Worm (Caenorhabditis elegans) whole organism, young adult: ENCODE data around the gene D1046.18.

ENCODE experiments used
- B0336.3 ChIP-seq: fragments of 200-800 bp; sonication (Bioruptor generic); IDR thresholded peaks from 2 replicates; pipeline ENCODE4 v1.3.6; 2022; ENCODE audit warnings: missing genetic modification characterization, missing compliant biosample characterization
- F49E8.2 ChIP-seq: sonication (generic microtip); optimal IDR thresholded peaks from 3 replicates; lab custom pipeline; 2017; ENCODE audit warnings: missing genetic modification characterization, mild to moderate bottlenecking, missing compliant biosample characterization, antibody characterized with exemption, moderate library complexity; ENCODE audit not compliant: insufficient read depth
- F57A8.1 ChIP-seq: fragments of 200-800 bp; sonication (Bioruptor generic); optimal IDR thresholded peaks from 2 replicates; lab custom pipeline; 2018; ENCODE audit warnings: mild to moderate bottlenecking, missing genetic modification characterization, moderate library complexity, missing compliant biosample characterization
- F57C9.4 ChIP-seq: sonication (generic microtip); optimal IDR thresholded peaks from 2 replicates; lab custom pipeline; 2017; ENCODE audit warnings: mild to moderate bottlenecking, missing genetic modification characterization, missing compliant biosample characterization
- Y53F4B.3 ChIP-seq: fragments of 200-800 bp; sonication (Bioruptor generic); IDR thresholded peaks from 2 replicates; pipeline ENCODE4 v1.3.6; 2022; ENCODE audit warnings: missing genetic modification reagents, missing genetic modification characterization, missing compliant biosample characterization
- Y53G8AR.9 ChIP-seq: fragments of 200-800 bp; sonication (Bioruptor generic); conservative IDR thresholded peaks from 2 replicates; pipeline ENCODE4 v1.3.6; 2022; ENCODE audit warnings: missing genetic modification reagents, missing genetic modification characterization, missing compliant biosample characterization
- Y79H2A.3 ChIP-seq: fragments of 200-800 bp; sonication (Bioruptor generic); conservative IDR thresholded peaks from 2 replicates; pipeline ENCODE4 v1.3.6; 2022; ENCODE audit warnings: missing genetic modification reagents, missing genetic modification characterization, missing compliant biosample characterization
- Y95B8A.8 ChIP-seq: fragments of 200-800 bp; sonication (Bioruptor generic); IDR thresholded peaks from 2 replicates; pipeline ENCODE4 v1.3.6; 2022; ENCODE audit warnings: missing genetic modification reagents, missing genetic modification characterization, missing compliant biosample characterization
- aptf-3 ChIP-seq: fragments of 200-800 bp; sonication (Bioruptor generic); IDR thresholded peaks from 2 replicates; pipeline ENCODE4 v1.3.6; 2022; ENCODE audit warnings: missing genetic modification characterization, missing compliant biosample characterization
- athp-1 ChIP-seq: sonication (generic microtip); optimal IDR thresholded peaks from 2 replicates; lab custom pipeline; 2017; ENCODE audit warnings: mild to moderate bottlenecking, missing genetic modification characterization, missing compliant biosample characterization
- attf-6 ChIP-seq: fragments of 200-800 bp; sonication (Bioruptor generic); IDR thresholded peaks from 2 replicates; pipeline ENCODE4 v1.3.6; 2022; ENCODE audit warnings: missing genetic modification reagents, missing genetic modification characterization, missing compliant biosample characterization
- bed-2 ChIP-seq: fragments of 200-800 bp; sonication (Bioruptor generic); IDR thresholded peaks from 2 replicates; pipeline ENCODE4 v1.3.6; 2022; ENCODE audit warnings: missing genetic modification reagents, missing genetic modification characterization, missing compliant biosample characterization
- ccch-3 ChIP-seq: fragments of 200-800 bp; sonication (Bioruptor generic); optimal IDR thresholded peaks from 2 replicates; lab custom pipeline; 2018; ENCODE audit warnings: mild to moderate bottlenecking, missing genetic modification characterization, missing compliant biosample characterization
- cebp-1 ChIP-seq, 2 experiments: fragments of 200-800 bp in 1 of 2; sonication (Bioruptor generic) in 1 of 2; sonication (generic microtip) in 1 of 2; IDR thresholded peaks in 1 of 2; optimal IDR thresholded peaks in 1 of 2; 2 replicates each; pipeline versions ENCODE4 v1.3.6 to Lab custom; 2017 to 2022; ENCODE audit warnings: missing compliant biosample characterization in 2 of 2, missing genetic modification characterization in 2 of 2, mild to moderate bottlenecking in 1 of 2, missing genetic modification reagents in 1 of 2, moderate library complexity in 1 of 2
- ceh-40 ChIP-seq: fragments of 200-800 bp; sonication (Bioruptor generic); IDR thresholded peaks from 2 replicates; pipeline ENCODE4 v1.3.6; 2022; ENCODE audit warnings: missing genetic modification characterization, missing compliant biosample characterization
- ceh-79 ChIP-seq: sonication (generic microtip); optimal IDR thresholded peaks from 2 replicates; lab custom pipeline; 2017; ENCODE audit warnings: mild to moderate bottlenecking, missing genetic modification characterization, missing compliant biosample characterization
- ceh-91 ChIP-seq: fragments of 200-800 bp; sonication (Bioruptor generic); IDR thresholded peaks from 2 replicates; pipeline ENCODE4 v1.3.6; 2022; ENCODE audit warnings: missing genetic modification reagents, missing genetic modification characterization, missing compliant biosample characterization
- efl-1 ChIP-seq: fragments of 150-350 bp; optimal IDR thresholded peaks from 2 replicates; lab custom pipeline; 2014; ENCODE audit warnings: missing biosample characterization, missing genetic modification reagents, missing genetic modification characterization
- egl-18 ChIP-seq: fragments of 200-800 bp; sonication (Bioruptor generic); IDR thresholded peaks from 2 replicates; pipeline ENCODE4 v1.3.6; 2022; ENCODE audit warnings: missing genetic modification reagents, missing genetic modification characterization, missing compliant biosample characterization
- egl-44 ChIP-seq: fragments of 200-800 bp; sonication (Bioruptor generic); IDR thresholded peaks from 2 replicates; pipeline ENCODE4 v1.3.6; 2022; ENCODE audit warnings: missing genetic modification reagents, missing genetic modification characterization, missing compliant biosample characterization
- egrh-3 ChIP-seq: fragments of 200-800 bp; sonication (Bioruptor generic); IDR thresholded peaks from 2 replicates; pipeline ENCODE4 v1.3.6; 2022; ENCODE audit warnings: missing genetic modification reagents, missing genetic modification characterization, missing compliant biosample characterization
- hlh-26 ChIP-seq: fragments of 200-800 bp; sonication (Bioruptor generic); conservative IDR thresholded peaks from 2 replicates; pipeline ENCODE4 v1.3.6; 2022; ENCODE audit warnings: missing genetic modification reagents, missing genetic modification characterization, missing compliant biosample characterization
- hrde-1 ChIP-seq: sonication (generic microtip); optimal IDR thresholded peaks from 2 replicates; lab custom pipeline; 2016; ENCODE audit warnings: missing genetic modification characterization, mild to moderate bottlenecking, missing compliant biosample characterization, moderate library complexity, missing genotype, missing genetic modification reagents, borderline replicate concordance
- hsf-1 ChIP-seq: fragments of 200-800 bp; sonication (Bioruptor generic); IDR thresholded peaks from 2 replicates; pipeline ENCODE4 v1.3.6; 2022; ENCODE audit warnings: missing genetic modification reagents, missing genetic modification characterization, missing compliant biosample characterization
- let-526 ChIP-seq: fragments of 200-800 bp; sonication (Bioruptor generic); IDR thresholded peaks from 2 replicates; pipeline ENCODE4 v1.3.6; 2022; ENCODE audit warnings: missing genetic modification reagents, missing genetic modification characterization, missing compliant biosample characterization
- lin-54 ChIP-seq: fragments of 200-800 bp; sonication (Bioruptor generic); optimal IDR thresholded peaks from 2 replicates; lab custom pipeline; 2018; ENCODE audit warnings: mild to moderate bottlenecking, missing genetic modification characterization, missing compliant biosample characterization
- lir-1 ChIP-seq: fragments of 200-800 bp; sonication (Bioruptor generic); conservative IDR thresholded peaks from 2 replicates; pipeline ENCODE4 v1.3.6; 2022; ENCODE audit warnings: missing genetic modification reagents, missing genetic modification characterization, missing compliant biosample characterization
- mcd-1 ChIP-seq: fragments of 200-800 bp; sonication (Bioruptor generic); IDR thresholded peaks from 2 replicates; pipeline ENCODE4 v1.3.6; 2022; ENCODE audit warnings: missing genetic modification reagents, missing genetic modification characterization, missing compliant biosample characterization
- mxl-1 ChIP-seq: sonication (generic microtip); optimal IDR thresholded peaks from 2 replicates; lab custom pipeline; 2016; ENCODE audit warnings: missing genetic modification characterization, missing compliant biosample characterization
- nfya-1 ChIP-seq: sonication (generic microtip); optimal IDR thresholded peaks from 2 replicates; lab custom pipeline; 2017; ENCODE audit warnings: antibody characterized with exemption, missing compliant biosample characterization, missing genetic modification characterization, borderline replicate concordance; ENCODE audit not compliant: insufficient read depth
- nhr-120 ChIP-seq: fragments of 200-800 bp; sonication (Bioruptor generic); IDR thresholded peaks from 2 replicates; pipeline ENCODE4 v1.3.6; 2022; ENCODE audit warnings: missing genetic modification characterization, missing compliant biosample characterization
- nhr-80 ChIP-seq: sonication (generic microtip); optimal IDR thresholded peaks from 2 replicates; lab custom pipeline; 2016; ENCODE audit warnings: missing genetic modification characterization, missing compliant biosample characterization
- pbrm-1 ChIP-seq: fragments of 200-800 bp; sonication (Bioruptor generic); IDR thresholded peaks from 2 replicates; pipeline ENCODE4 v1.3.6; 2022; ENCODE audit warnings: missing genetic modification reagents, missing genetic modification characterization, missing compliant biosample characterization
- rpc-1 ChIP-seq, 2 experiments: fragments of 150-350 bp in 1 of 2; sonication (generic microtip) in 1 of 2; optimal IDR thresholded peaks; 2 replicates each; lab custom pipeline; 2014 to 2018; ENCODE audit warnings: missing biosample characterization in 1 of 2, missing genetic modification characterization in 1 of 2, missing genetic modification reagents in 1 of 2, missing genotype in 1 of 2
- sdz-38 ChIP-seq: sonication (generic microtip); optimal IDR thresholded peaks from 2 replicates; lab custom pipeline; 2016; ENCODE audit warnings: missing genotype, missing genetic modification characterization, missing compliant biosample characterization
- snpc-1.1 ChIP-seq: sonication (generic microtip); optimal IDR thresholded peaks from 2 replicates; lab custom pipeline; 2017; ENCODE audit warnings: missing genetic modification characterization, mild to moderate bottlenecking, missing compliant biosample characterization, antibody characterized with exemption, moderate library complexity, missing genotype, missing genetic modification reagents; ENCODE audit not compliant: insufficient read depth
- snpc-4 ChIP-seq, 5 experiments: fragments of 150-350 bp in 1 of 5; sonication (generic microtip) in 4 of 5; optimal IDR thresholded peaks; 2 replicates each; lab custom pipeline; 2014 to 2018; ENCODE audit warnings: missing genetic modification characterization in 5 of 5, missing biosample characterization in 3 of 5, antibody characterized with exemption in 2 of 5, mild to moderate bottlenecking in 2 of 5, missing compliant biosample characterization in 2 of 5, missing genotype in 2 of 5, moderate library complexity in 2 of 5, missing genetic modification reagents in 1 of 5
- somi-1 ChIP-seq: fragments of 200-800 bp; sonication (Bioruptor generic); optimal IDR thresholded peaks from 2 replicates; lab custom pipeline; 2018; ENCODE audit warnings: mild to moderate bottlenecking, missing genetic modification characterization, missing compliant biosample characterization
- sptf-2 ChIP-seq: fragments of 200-800 bp; sonication (Bioruptor generic); optimal IDR thresholded peaks from 2 replicates; lab custom pipeline; 2018; ENCODE audit warnings: mild to moderate bottlenecking, missing genetic modification characterization, missing compliant biosample characterization
- tbp1 ChIP-seq: fragments of 200-800 bp; sonication (Bioruptor generic); optimal IDR thresholded peaks from 2 replicates; lab custom pipeline; 2018; ENCODE audit warnings: mild to moderate bottlenecking, missing genetic modification characterization, missing compliant biosample characterization
- tbx-9 ChIP-seq: sonication (generic microtip); optimal IDR thresholded peaks from 2 replicates; lab custom pipeline; 2016; ENCODE audit warnings: borderline replicate concordance, missing genetic modification characterization, inconsistent platforms, missing compliant biosample characterization
- tlf-1 ChIP-seq: fragments of 200-800 bp; sonication (Bioruptor generic); optimal IDR thresholded peaks from 2 replicates; lab custom pipeline; 2018; ENCODE audit warnings: mild to moderate bottlenecking, missing genetic modification characterization, missing compliant biosample characterization
- zim-3 ChIP-seq: sonication (generic microtip); optimal IDR thresholded peaks from 2 replicates; lab custom pipeline; 2017; ENCODE audit warnings: mild to moderate bottlenecking, missing genetic modification characterization, moderate library complexity, missing compliant biosample characterization
- ztf-26 ChIP-seq: sonication (generic microtip); optimal IDR thresholded peaks from 2 replicates; lab custom pipeline; 2017; ENCODE audit warnings: missing genetic modification characterization, missing compliant biosample characterization
- ztf-28 ChIP-seq: fragments of 200-800 bp; sonication (Bioruptor generic); IDR thresholded peaks from 2 replicates; pipeline ENCODE4 v1.3.6; 2022; ENCODE audit warnings: missing genetic modification reagents, missing genetic modification characterization, missing compliant biosample characterization

Gene D1046.18

ce11 chrIV:8893746-8894145 is 36.3 kb upstream of the D1046.18 start, which contains the start of gene rad-54.L2 (continued):
- TF ChIP-seq cebp-1 (GFP tag; IDR thresholded peaks at IDR 0.05; lab: Robert Waterston, UW) (peak; percentile 94), cebp-1 (tag; optimal IDR thresholded peaks at IDR 0.05; lab: Kevin White, UChicago) (peak; percentile 97), mcd-1 (peak; percentile 77), athp-1 (tag; lab: Kevin White, UChicago) (peak; percentile 12), hlh-26 (no peak), rpc-1 (optimal IDR thresholded peaks at IDR 0.05; lab: Kevin White, UChicago) (peak; percentile 15), rpc-1 (tag; optimal IDR thresholded peaks at IDR 0.05; lab: Kevin White, UChicago) (no peak), hrde-1 (tag; lab: Kevin White, UChicago) (peak; percentile 30), nhr-80 (tag; lab: Kevin White, UChicago) (peak; percentile 56), pbrm-1 (peak; percentile 42; the same call in 1 of the 2 replicates), snpc-4 (GFP tag; optimal IDR thresholded peaks at IDR 0.05; lab: Kevin White, UChicago) (no peak), snpc-4 (tag; optimal IDR thresholded peaks at IDR 0.05; lab: Kevin White, UChicago) (peak in 2 of 4 experiments; percentile 14 to 35), somi-1 (GFP tag; lab: Kevin White, UChicago) (no peak), Y53G8AR.9 (GFP tag; lab: Robert Waterston, UW) (0 out of 2 replicates have a peak, but pooled peaks have one; percentile 15), zim-3 (tag; lab: Kevin White, UChicago) (no peak), F49E8.2 (tag; lab: Kevin White, UChicago) (peak; percentile 40), sdz-38 (tag; lab: Kevin White, UChicago) (no peak), egl-18 (GFP tag; lab: Robert Waterston, UW) (no peak)

ce11 chrIV:8901346-8901745 is 28.7 kb upstream of the D1046.18 start, which contains the start of gene C27B7.5:
Gene C27B7.5, plus strand, starts transcription at chrIV:8901646.
- TF ChIP-seq hrde-1 (tag; lab: Kevin White, UChicago), result peak; percentile 35
- no peak for TF ChIP-seq B0336.3 (GFP tag; lab: Robert Waterston, UW)
- no peak for TF ChIP-seq snpc-4 (GFP tag; optimal IDR thresholded peaks at IDR 0.05; lab: Kevin White, UChicago)
- peak in 1 of 4 experiments; percentile 20 for TF ChIP-seq snpc-4 (tag; optimal IDR thresholded peaks at IDR 0.05; lab: Kevin White, UChicago)
- no peak for TF ChIP-seq ceh-79 (tag; lab: Kevin White, UChicago)
- no peak for TF ChIP-seq egrh-3
- TF ChIP-seq hsf-1 (GFP tag; lab: Robert Waterston, UW), result no peak
- TF ChIP-seq nhr-120, result no peak
- TF ChIP-seq tlf-1 (GFP tag; lab: Kevin White, UChicago), result no peak
- no peak for TF ChIP-seq F57A8.1
- TF ChIP-seq lin-54 (GFP tag; lab: Kevin White, UChicago), result no peak
- TF ChIP-seq tbp1 (GFP tag; lab: Kevin White, UChicago), result no peak
- no peak for TF ChIP-seq Y95B8A.8 (GFP tag; lab: Robert Waterston, UW)
- TF ChIP-seq bed-2, result no peak
- TF ChIP-seq ztf-26 (tag; lab: Kevin White, UChicago), result no peak
- no peak for TF ChIP-seq ztf-28
- no peak for TF ChIP-seq snpc-1.1
- no peak for TF ChIP-seq attf-6
- no peak for TF ChIP-seq ceh-40 (GFP tag; lab: Robert Waterston, UW)
- no peak for TF ChIP-seq let-526 (GFP tag; lab: Robert Waterston, UW)
- TF ChIP-seq Y79H2A.3 (GFP tag; lab: Robert Waterston, UW), result no peak
- no peak for TF ChIP-seq mxl-1
- TF ChIP-seq Y53F4B.3 (GFP tag; lab: Robert Waterston, UW), result no peak
- TF ChIP-seq sptf-2 (GFP tag; lab: Kevin White, UChicago), result no peak
- no peak for TF ChIP-seq efl-1 (GFP tag; lab: Kevin White, UChicago)
- no peak for TF ChIP-seq nfya-1
- no peak for TF ChIP-seq tbx-9 (tag; lab: Kevin White, UChicago)
- TF ChIP-seq aptf-3, result no peak
- no peak for TF ChIP-seq F57C9.4 (tag; lab: Kevin White, UChicago)
- no peak for TF ChIP-seq ccch-3 (GFP tag; lab: Kevin White, UChicago)
- no peak for TF ChIP-seq zim-3 (tag; lab: Kevin White, UChicago)
- no peak for TF ChIP-seq lir-1 (GFP tag; lab: Robert Waterston, UW)
- TF ChIP-seq ceh-91 (GFP tag; lab: Robert Waterston, UW), result no peak
- no peak for TF ChIP-seq egl-44 (GFP tag; lab: Robert Waterston, UW)
- no peak for TF ChIP-seq rpc-1 (optimal IDR thresholded peaks at IDR 0.05; lab: Kevin White, UChicago)
- no peak for TF ChIP-seq rpc-1 (tag; optimal IDR thresholded peaks at IDR 0.05; lab: Kevin White, UChicago)
